Fruit fly (Drosophila melanogaster): ENCODE measurements around the gene Arpc3B.

The Arpc3B gene

dm6 chrX:17121600-17121999 is 15.9 kb upstream of the Arpc3B start (continued):
- peak in 1 of 2 experiments; percentile 54 for TF ChIP-seq Hr51 (GFP tag; optimal IDR thresholded peaks at IDR 0.05)
- TF ChIP-seq Gsc (GFP tag; IDR thresholded peaks at IDR 0.05) = no peak
- TF ChIP-seq Sox100B (GFP tag; optimal IDR thresholded peaks at IDR 0.05) = peak; percentile 28
- no peak for TF ChIP-seq CG42726 (GFP tag; IDR thresholded peaks at IDR 0.05; ENCODE audit: partially characterized antibody)
- TF ChIP-seq sima (GFP tag; optimal IDR thresholded peaks at IDR 0.05) = no peak
- no peak for TF ChIP-seq CG16863 (GFP tag; optimal IDR thresholded peaks at IDR 0.05)
- no peak for TF ChIP-seq CG10274 (GFP tag; optimal IDR thresholded peaks at IDR 0.05)
- peak; percentile 35 for TF ChIP-seq fd96Cb (tag; optimal IDR thresholded peaks at IDR 0.05)
- TF ChIP-seq Eip74EF (GFP tag; optimal IDR thresholded peaks at IDR 0.05) = no peak
- no peak for TF ChIP-seq Dek (tag; optimal IDR thresholded peaks at IDR 0.05)
- TF ChIP-seq tup (GFP tag; optimal IDR thresholded peaks at IDR 0.05) = no peak
- no peak for TF ChIP-seq vvl (GFP tag; IDR thresholded peaks at IDR 0.05)
- TF ChIP-seq wek (GFP tag; optimal IDR thresholded peaks at IDR 0.05) = no peak
- no peak for TF ChIP-seq Scr (GFP tag; IDR thresholded peaks at IDR 0.05; ENCODE audit: partially characterized antibody)
- TF ChIP-seq NC2α (GFP tag; optimal IDR thresholded peaks at IDR 0.05) = no peak
- no peak for TF ChIP-seq CG14965 (GFP tag; optimal IDR thresholded peaks at IDR 0.05; ENCODE audit: borderline replicate concordance)
- no peak for TF ChIP-seq gt (GFP tag; IDR thresholded peaks at IDR 0.05)
- no peak for TF ChIP-seq Side (GFP tag; optimal IDR thresholded peaks at IDR 0.05)
- no peak for TF ChIP-seq C15 (GFP tag; IDR thresholded peaks at IDR 0.05)
- TF ChIP-seq jing (GFP tag; optimal IDR thresholded peaks at IDR 0.05) = no peak
- peak; percentile 39 for TF ChIP-seq CG18262 (tag; optimal IDR thresholded peaks at IDR 0.05)
- no peak for TF ChIP-seq CG11247 (GFP tag; IDR thresholded peaks at IDR 0.05)
- TF ChIP-seq ara (GFP tag; IDR thresholded peaks at IDR 0.05) = no peak
- TF ChIP-seq CG9932 (GFP tag; IDR thresholded peaks at IDR 0.05) = no peak
- TF ChIP-seq CG17385 (GFP tag; optimal IDR thresholded peaks at IDR 0.05) = peak; percentile 25
- peak; percentile 10 for TF ChIP-seq Xbp1 (GFP tag; optimal IDR thresholded peaks at IDR 0.05)
- no peak for TF ChIP-seq br (optimal IDR thresholded peaks at IDR 0.05)
- no peak for TF ChIP-seq CG11695 (GFP tag; IDR thresholded peaks at IDR 0.05)
- no peak for TF ChIP-seq Gug (GFP tag; IDR thresholded peaks at IDR 0.05)
- TF ChIP-seq CG18011 (GFP tag; optimal IDR thresholded peaks at IDR 0.05) = no peak
- TF ChIP-seq Opbp (GFP tag; IDR thresholded peaks at IDR 0.05; ENCODE audit: partially characterized antibody) = no peak
- TF ChIP-seq Trl (optimal IDR thresholded peaks at IDR 0.05) = no peak
- no peak for TF ChIP-seq Trl (GFP tag; optimal IDR thresholded peaks at IDR 0.05)
- no peak for TF ChIP-seq Max (GFP tag; optimal IDR thresholded peaks at IDR 0.05)
- no peak for TF ChIP-seq Bteb2 (GFP tag; optimal IDR thresholded peaks at IDR 0.05)
- TF ChIP-seq dati (GFP tag; IDR thresholded peaks at IDR 0.05) = no peak
- peak; percentile 37 for TF ChIP-seq Ssrp (tag; optimal IDR thresholded peaks at IDR 0.05)
- no peak for TF ChIP-seq mirr (GFP tag; optimal IDR thresholded peaks at IDR 0.05)
- no peak for TF ChIP-seq run (tag; optimal IDR thresholded peaks at IDR 0.05)
- TF ChIP-seq Ada2b (GFP tag; IDR thresholded peaks at IDR 0.05) = no peak
- no peak for TF ChIP-seq CG5953 (GFP tag; IDR thresholded peaks at IDR 0.05)
- no peak for TF ChIP-seq CG11093 (GFP tag; IDR thresholded peaks at IDR 0.05)
- no peak for TF ChIP-seq CG4854 (GFP tag; optimal IDR thresholded peaks at IDR 0.05)
- no peak for TF ChIP-seq chinmo (GFP tag; IDR thresholded peaks at IDR 0.05; ENCODE audit: partially characterized antibody)
- no peak for TF ChIP-seq CG13123 (GFP tag; optimal IDR thresholded peaks at IDR 0.05)
- TF ChIP-seq ttk (GFP tag; IDR thresholded peaks at IDR 0.05) = no peak
- no peak for TF ChIP-seq HLH4C (GFP tag; IDR thresholded peaks at IDR 0.05; ENCODE audit: partially characterized antibody)
- no peak for TF ChIP-seq CG3726 (GFP tag; IDR thresholded peaks at IDR 0.05)
- TF ChIP-seq CG34224 (GFP tag; IDR thresholded peaks at IDR 0.05; ENCODE audit: partially characterized antibody) = no peak
- peak; percentile 44 for TF ChIP-seq CG18599 (GFP tag; optimal IDR thresholded peaks at IDR 0.05)
- no peak for TF ChIP-seq croc (GFP tag; conservative IDR thresholded peaks at IDR 0.05)
- no peak for TF ChIP-seq mam (GFP tag; optimal IDR thresholded peaks at IDR 0.05)

Measured in whole organism, embryonic.